Fruit fly (Drosophila melanogaster) whole organism, pupa: ENCODE data around the gene CG8142.

Experiments
- CG12605 ChIP-seq: fragments of 200-800 bp; sonication (Bioruptor generic); IDR thresholded peaks from 2 replicates; pipeline ENCODE4 v1.3.6; 2022; ENCODE audit warnings: missing biosample characterization, missing genetic modification characterization
- CG13204 ChIP-seq: fragments of 200-800 bp; sonication (Bioruptor generic); optimal IDR thresholded peaks from 2 replicates; lab custom pipeline; 2018; ENCODE audit warnings: missing biosample characterization, mild to moderate bottlenecking, missing genetic modification characterization, moderate library complexity
- CG14655 ChIP-seq: fragments of 200-800 bp; sonication (Bioruptor generic); optimal IDR thresholded peaks from 3 replicates; lab custom pipeline; 2017; ENCODE audit warnings: mild to moderate bottlenecking, missing biosample characterization, missing genetic modification reagents, missing genetic modification characterization
- CG32121 ChIP-seq: fragments of 200-800 bp; sonication (Bioruptor generic); IDR thresholded peaks from 2 replicates; pipeline ENCODE4 v1.3.6; 2022; ENCODE audit warnings: missing biosample characterization, missing genetic modification characterization
- CG34367 ChIP-seq: fragments of 200-800 bp; sonication (Bioruptor generic); optimal IDR thresholded peaks from 2 replicates; lab custom pipeline; 2018; ENCODE audit warnings: missing biosample characterization, mild to moderate bottlenecking, missing genetic modification characterization
- CG4496 ChIP-seq: fragments of 200-800 bp; sonication (Bioruptor generic); IDR thresholded peaks from 3 replicates; pipeline ENCODE4 v1.3.6; 2022; ENCODE audit warnings: missing biosample characterization, missing genetic modification characterization
- CG8159 ChIP-seq: fragments of 200-800 bp; sonication (Bioruptor generic); optimal IDR thresholded peaks from 3 replicates; lab custom pipeline; 2018; ENCODE audit warnings: missing biosample characterization, mild to moderate bottlenecking, missing genetic modification characterization, moderate library complexity
- D1 ChIP-seq: fragments of 200-800 bp; sonication (Bioruptor generic); optimal IDR thresholded peaks from 2 replicates; lab custom pipeline; 2018; ENCODE audit warnings: missing biosample characterization, mild to moderate bottlenecking, missing genetic modification characterization, moderate library complexity
- Ets98B ChIP-seq: fragments of 200-800 bp; sonication (Bioruptor generic); IDR thresholded peaks from 2 replicates; pipeline ENCODE4 v1.3.6; 2022; ENCODE audit warnings: missing biosample characterization, missing genetic modification characterization
- Pif1B ChIP-seq: fragments of 200-800 bp; sonication (Bioruptor generic); optimal IDR thresholded peaks from 3 replicates; lab custom pipeline; 2016; ENCODE audit warnings: missing biosample characterization, missing genetic modification characterization
- Snoo ChIP-seq: fragments of 200-800 bp; sonication (Bioruptor generic); optimal IDR thresholded peaks from 3 replicates; lab custom pipeline; 2017; ENCODE audit warnings: missing biosample characterization, mild to moderate bottlenecking, missing genetic modification characterization, inconsistent platforms
- fd96Ca ChIP-seq: fragments of 200-800 bp; sonication (Bioruptor generic); IDR thresholded peaks from 3 replicates; pipeline ENCODE4 v1.3.6; 2022; ENCODE audit warnings: missing biosample characterization, missing genetic modification characterization

DNA sequence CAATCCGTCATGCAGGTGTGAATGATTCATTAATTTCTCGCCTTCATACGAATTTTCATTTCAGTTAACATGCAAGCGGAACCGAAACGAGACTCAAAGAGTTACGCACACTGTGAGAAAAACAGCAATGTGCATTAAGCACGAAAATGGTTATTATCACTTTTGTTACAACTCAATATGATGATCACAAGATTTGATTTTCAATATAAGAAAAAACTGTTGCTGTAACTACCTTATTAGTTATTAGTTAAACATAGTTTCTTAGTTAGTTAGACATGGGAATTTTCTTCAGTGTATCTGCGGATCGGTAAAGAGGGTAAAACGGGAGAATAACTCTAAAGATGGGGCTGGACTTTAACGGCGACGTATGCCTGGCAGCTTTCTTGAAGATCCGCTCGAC, 29.7 kb downstream of the CG8142 start:
- TF ChIP-seq Ets98B (GFP tag; lab: Robert Waterston, UW): no peak
- peak; percentile 34 for TF ChIP-seq Snoo (tag; lab: Kevin White, UChicago)
- TF ChIP-seq CG4496: no peak
- TF ChIP-seq CG32121: no peak
- peak; percentile 46 for TF ChIP-seq CG34367 (tag; lab: Kevin White, UChicago)
- TF ChIP-seq CG12605 (GFP tag; lab: Robert Waterston, UW): no peak
- TF ChIP-seq Pif1B (GFP tag; lab: Kevin White, UChicago): no peak
- TF ChIP-seq CG14655 (GFP tag; lab: Kevin White, UChicago): no peak
- no peak for TF ChIP-seq CG13204 (GFP tag; lab: Kevin White, UChicago)
- TF ChIP-seq CG8159 (tag; lab: Kevin White, UChicago): peak; percentile 65
- TF ChIP-seq D1 (tag; lab: Kevin White, UChicago): peak; percentile 4
- no peak for TF ChIP-seq fd96Ca (GFP tag; lab: Robert Waterston, UW)
